Fruit fly (Drosophila melanogaster): ENCODE measurements around the gene Apl.

The Apl gene

dm6 chr3L:16567495-16567894 lies 27.5 kb upstream of the Apl start (continued):
- TF ChIP-seq CG8388 (GFP tag; optimal IDR thresholded peaks at IDR 0.05) (peak; percentile 67), CG4820 (GFP tag; optimal IDR thresholded peaks at IDR 0.05) (peak; percentile 48), CG15479 (GFP tag; optimal IDR thresholded peaks at IDR 0.05) (no peak), mld (GFP tag; IDR thresholded peaks at IDR 0.05; ENCODE audit: partially characterized antibody) (no peak), corto (GFP tag; optimal IDR thresholded peaks at IDR 0.05) (no peak), wek (GFP tag; optimal IDR thresholded peaks at IDR 0.05) (no peak), luna (GFP tag; optimal IDR thresholded peaks at IDR 0.05) (no peak), Taf1 (GFP tag; IDR thresholded peaks at IDR 0.05) (no peak), exex (tag; optimal IDR thresholded peaks at IDR 0.05) (no peak), hkb (optimal IDR thresholded peaks at IDR 0.05) (no peak), hkb (GFP tag; IDR thresholded peaks at IDR 0.05) (peak; percentile 75), Vsx1 (GFP tag; optimal IDR thresholded peaks at IDR 0.05) (peak; percentile 21), Myb (GFP tag; optimal IDR thresholded peaks at IDR 0.05) (no peak), CG31365 (tag; optimal IDR thresholded peaks at IDR 0.05) (no peak), CG1792 (GFP tag; optimal IDR thresholded peaks at IDR 0.05) (no peak), Dref (GFP tag; IDR thresholded peaks at IDR 0.05) (no peak), sens-2 (GFP tag; IDR thresholded peaks at IDR 0.05) (no peak), CTCF (GFP tag; optimal IDR thresholded peaks at IDR 0.05) (no peak), cato (GFP tag; optimal IDR thresholded peaks at IDR 0.05; ENCODE audit: borderline replicate concordance) (peak; percentile 6), Hr51 (GFP tag; optimal IDR thresholded peaks at IDR 0.05) (peak in 1 of 2 experiments; percentile 79), Hmx (GFP tag; optimal IDR thresholded peaks at IDR 0.05) (no peak), CG6683 (GFP tag; optimal IDR thresholded peaks at IDR 0.05) (no peak), sens (GFP tag) (peak; percentile 65), CG6272 (GFP tag; IDR thresholded peaks at IDR 0.05) (no peak), sc (optimal IDR thresholded peaks at IDR 0.05) (no peak), sc (GFP tag; optimal IDR thresholded peaks at IDR 0.05) (peak; percentile 48), CG32532 (GFP tag; IDR thresholded peaks at IDR 0.05) (no peak), HLHmδ (GFP tag; optimal IDR thresholded peaks at IDR 0.05) (no peak), CG34422 (GFP tag; IDR thresholded peaks at IDR 0.05) (no peak), Chrac-16 (GFP tag; optimal IDR thresholded peaks at IDR 0.05) (peak; percentile 49), NK7.1 (GFP tag; optimal IDR thresholded peaks at IDR 0.05) (no peak), chn (GFP tag; optimal IDR thresholded peaks at IDR 0.05) (no peak), CG10274 (GFP tag; optimal IDR thresholded peaks at IDR 0.05) (no peak), tx (GFP tag; optimal IDR thresholded peaks at IDR 0.05) (no peak), knrl (GFP tag; IDR thresholded peaks at IDR 0.05; ENCODE audit: partially characterized antibody) (no peak), Dp (GFP tag; optimal IDR thresholded peaks at IDR 0.05) (no peak), Tbp (GFP tag; optimal IDR thresholded peaks at IDR 0.05) (no peak), CG13424 (tag; optimal IDR thresholded peaks at IDR 0.05) (peak; percentile 82), Dad (GFP tag; optimal IDR thresholded peaks at IDR 0.05) (no peak), CG11696 (GFP tag; IDR thresholded peaks at IDR 0.05) (no peak), CG15269 (tag; optimal IDR thresholded peaks at IDR 0.05) (peak; percentile 71), CG32767 (GFP tag; IDR thresholded peaks at IDR 0.05) (0 out of 2 replicates have a peak, but pooled peaks have one; percentile 8), Jarid2 (GFP tag; optimal IDR thresholded peaks at IDR 0.05) (peak; percentile 1), schlank (tag; optimal IDR thresholded peaks at IDR 0.05) (no peak), croc (GFP tag; conservative IDR thresholded peaks at IDR 0.05) (0 out of 3 replicates have a peak, but pooled peaks have one; percentile 33), CG8944 (GFP tag; optimal IDR thresholded peaks at IDR 0.05) (no peak), zf30C (GFP tag; optimal IDR thresholded peaks at IDR 0.05) (peak; percentile 60), Doc2 (GFP tag; IDR thresholded peaks at IDR 0.05) (no peak), CG15601 (tag; optimal IDR thresholded peaks at IDR 0.05) (peak; percentile 73), CG15011 (GFP tag; optimal IDR thresholded peaks at IDR 0.05) (peak; percentile 40), cad (GFP tag; optimal IDR thresholded peaks at IDR 0.05) (no peak), CG16813 (GFP tag; IDR thresholded peaks at IDR 0.05; ENCODE audit: partially characterized antibody) (no peak), cas (GFP tag; IDR thresholded peaks at IDR 0.05) (no peak)

Data from whole organism, embryonic.